1 fruit fly cellular context compared by ENCODE assay signal in genomic region chrX:8492849-8493248, dm6.
TF ChIP-seq lines count a peak whose summit lies in the region.

No protein-coding gene starts in this region.

TF ChIP-seq in whole organism, embryonic, 481 proteins besides CTCF, POLR2A, EP300 and RAD21 (continued from another document and continues in another):
- TF ChIP-seq CG6791 (GFP tag; IDR thresholded peaks at IDR 0.05; lab: Robert Waterston, UW; ENCODE audit: partially characterized antibody) (no peak), tap (tag; optimal IDR thresholded peaks at IDR 0.05; lab: Kevin White, UChicago) (peak; percentile 86), ewg (GFP tag; optimal IDR thresholded peaks at IDR 0.05; lab: Kevin White, UChicago) (peak; percentile 72), CG8944 (GFP tag; optimal IDR thresholded peaks at IDR 0.05; lab: Kevin White, UChicago) (peak; percentile 18), bowl (GFP tag; IDR thresholded peaks at IDR 0.05; lab: Robert Waterston, UW) (peak; percentile 78), mld (GFP tag; IDR thresholded peaks at IDR 0.05; lab: Robert Waterston, UW; ENCODE audit: partially characterized antibody) (no peak), da (GFP tag; optimal IDR thresholded peaks at IDR 0.05; lab: Kevin White, UChicago) (no peak), CG9817 (tag; optimal IDR thresholded peaks at IDR 0.05; lab: Kevin White, UChicago) (peak; percentile 72), tll (GFP tag; optimal IDR thresholded peaks at IDR 0.05; lab: Kevin White, UChicago) (no peak), MBD-R2 (GFP tag; IDR thresholded peaks at IDR 0.05; lab: Robert Waterston, UW) (peak; percentile 33; the same call in 1 of the 2 replicates), CG4820 (GFP tag; optimal IDR thresholded peaks at IDR 0.05; lab: Kevin White, UChicago) (peak; percentile 65), CG17328 (GFP tag; IDR thresholded peaks at IDR 0.05; lab: Robert Waterston, UW) (peak; percentile 90), caup (GFP tag; optimal IDR thresholded peaks at IDR 0.05; lab: Kevin White, UChicago; ENCODE audit: severe bottlenecking) (peak; percentile 66), ab (GFP tag; optimal IDR thresholded peaks at IDR 0.05; lab: Kevin White, UChicago) (no peak), sim (GFP tag; IDR thresholded peaks at IDR 0.05; lab: Robert Waterston, UW) (peak; percentile 78), CG14965 (GFP tag; optimal IDR thresholded peaks at IDR 0.05; lab: Kevin White, UChicago; ENCODE audit: borderline replicate concordance) (no peak), chn (GFP tag; optimal IDR thresholded peaks at IDR 0.05; lab: Kevin White, UChicago) (peak; percentile 0), gce (GFP tag; IDR thresholded peaks at IDR 0.05; lab: Robert Waterston, UW) (peak; percentile 79; the same call in 1 of the 3 replicates), lmd (GFP tag; IDR thresholded peaks at IDR 0.05; lab: Robert Waterston, UW) (peak; percentile 83), grau (tag; optimal IDR thresholded peaks at IDR 0.05; lab: Kevin White, UChicago) (peak; percentile 67), CG13123 (GFP tag; optimal IDR thresholded peaks at IDR 0.05; lab: Kevin White, UChicago) (peak; percentile 41), CG12391 (tag; optimal IDR thresholded peaks at IDR 0.05; lab: Kevin White, UChicago) (peak; percentile 78), CG4404 (GFP tag; IDR thresholded peaks at IDR 0.05; lab: Robert Waterston, UW) (no peak), Vsx1 (GFP tag; optimal IDR thresholded peaks at IDR 0.05; lab: Kevin White, UChicago) (peak; percentile 36), Dad (GFP tag; optimal IDR thresholded peaks at IDR 0.05; lab: Kevin White, UChicago) (peak; percentile 26), sd (tag; optimal IDR thresholded peaks at IDR 0.05; lab: Kevin White, UChicago) (no peak), CG3847 (GFP tag; IDR thresholded peaks at IDR 0.05; lab: Robert Waterston, UW) (peak; percentile 61), CG9727 (GFP tag; optimal IDR thresholded peaks at IDR 0.05; lab: Kevin White, UChicago) (peak; percentile 43), Doc2 (GFP tag; IDR thresholded peaks at IDR 0.05; lab: Robert Waterston, UW) (0 out of 2 replicates have a peak, but pooled peaks have one; percentile 22), corto (GFP tag; optimal IDR thresholded peaks at IDR 0.05; lab: Kevin White, UChicago) (no peak), CG4360 (GFP tag; IDR thresholded peaks at IDR 0.05; lab: Robert Waterston, UW) (peak; percentile 43; the same call in 1 of the 2 replicates), C15 (GFP tag; IDR thresholded peaks at IDR 0.05; lab: Robert Waterston, UW) (no peak), CG1647 (GFP tag; optimal IDR thresholded peaks at IDR 0.05; lab: Kevin White, UChicago) (peak; percentile 48), pita (GFP tag; optimal IDR thresholded peaks at IDR 0.05; lab: Kevin White, UChicago) (no peak), gro (GFP tag; optimal IDR thresholded peaks at IDR 0.05; lab: Kevin White, UChicago) (no peak), CG18011 (GFP tag; optimal IDR thresholded peaks at IDR 0.05; lab: Kevin White, UChicago) (peak; percentile 13), pnt (GFP tag; optimal IDR thresholded peaks at IDR 0.05; lab: Kevin White, UChicago) (no peak), YL-1 (GFP tag; optimal IDR thresholded peaks at IDR 0.05; lab: Kevin White, UChicago) (no peak), schlank (tag; optimal IDR thresholded peaks at IDR 0.05; lab: Kevin White, UChicago) (no peak), eyg (GFP tag; optimal IDR thresholded peaks at IDR 0.05; lab: Kevin White, UChicago) (no peak), CHES-1-like (GFP tag; optimal IDR thresholded peaks at IDR 0.05; lab: Kevin White, UChicago) (no peak), klu (GFP tag; IDR thresholded peaks at IDR 0.05; lab: Robert Waterston, UW) (0 out of 2 replicates have a peak, but pooled peaks have one; percentile 26), jigr1 (GFP tag; IDR thresholded peaks at IDR 0.05; lab: Robert Waterston, UW) (peak; percentile 68; the same call in 1 of the 3 replicates), CG11456 (GFP tag; IDR thresholded peaks at IDR 0.05; lab: Robert Waterston, UW) (peak; percentile 79), Blimp-1 (GFP tag; optimal IDR thresholded peaks at IDR 0.05; lab: Kevin White, UChicago) (peak; percentile 79), ATbp (GFP tag; optimal IDR thresholded peaks at IDR 0.05; lab: Kevin White, UChicago) (peak; percentile 83), Aef1 (GFP tag; IDR thresholded peaks at IDR 0.05; lab: Robert Waterston, UW) (peak; percentile 83), CG15073 (GFP tag; optimal IDR thresholded peaks at IDR 0.05; lab: Kevin White, UChicago) (no peak), en (GFP tag; optimal IDR thresholded peaks at IDR 0.05; lab: Kevin White, UChicago) (no peak), maf-S (GFP tag; optimal IDR thresholded peaks at IDR 0.05; lab: Kevin White, UChicago) (no peak), Trl (optimal IDR thresholded peaks at IDR 0.05; lab: Kevin White, UChicago) (no peak), Trl (GFP tag; optimal IDR thresholded peaks at IDR 0.05; lab: Kevin White, UChicago) (no peak), D (optimal IDR thresholded peaks at IDR 0.05; lab: Kevin White, UChicago) (no peak), D (GFP tag; optimal IDR thresholded peaks at IDR 0.05; lab: Kevin White, UChicago) (peak; percentile 71), gfzf (GFP tag; optimal IDR thresholded peaks at IDR 0.05; lab: Kevin White, UChicago) (no peak), CG3407 (GFP tag; optimal IDR thresholded peaks at IDR 0.05; lab: Kevin White, UChicago) (peak; percentile 62), CG2116 (GFP tag; optimal IDR thresholded peaks at IDR 0.05; lab: Kevin White, UChicago) (no peak), CG12942 (GFP tag; optimal IDR thresholded peaks at IDR 0.05; lab: Kevin White, UChicago) (peak; percentile 20), CG6254 (GFP tag; optimal IDR thresholded peaks at IDR 0.05; lab: Kevin White, UChicago) (peak; percentile 86), CG6689 (GFP tag; IDR thresholded peaks at IDR 0.05; lab: Robert Waterston, UW) (peak; percentile 89), stc (GFP tag; IDR thresholded peaks at IDR 0.05; lab: Robert Waterston, UW) (peak; percentile 88), HHEX (GFP tag; optimal IDR thresholded peaks at IDR 0.05; lab: Kevin White, UChicago) (peak; percentile 74), Side (GFP tag; optimal IDR thresholded peaks at IDR 0.05; lab: Kevin White, UChicago) (no peak), Hr51 (GFP tag; optimal IDR thresholded peaks at IDR 0.05; lab: Kevin White, UChicago) (peak in 1 of 2 experiments; percentile 89), lab (GFP tag; optimal IDR thresholded peaks at IDR 0.05; lab: Kevin White, UChicago) (peak; percentile 75), Oaz (GFP tag; IDR thresholded peaks at IDR 0.05; lab: Robert Waterston, UW) (peak; percentile 72), Bdp1 (GFP tag; optimal IDR thresholded peaks at IDR 0.05; lab: Kevin White, UChicago) (no peak), CG32532 (GFP tag; IDR thresholded peaks at IDR 0.05; lab: Robert Waterston, UW) (peak; percentile 64), CG31388 (GFP tag; optimal IDR thresholded peaks at IDR 0.05; lab: Kevin White, UChicago) (peak; percentile 5), Ets65A (GFP tag; lab: Kevin White, UChicago) (peak; percentile 85), HLH54F (GFP tag; optimal IDR thresholded peaks at IDR 0.05; lab: Kevin White, UChicago) (no peak), CG8281 (tag; optimal IDR thresholded peaks at IDR 0.05; lab: Kevin White, UChicago) (peak; percentile 56), ase (GFP tag; IDR thresholded peaks at IDR 0.05; lab: Robert Waterston, UW) (peak; percentile 89), luna (GFP tag; optimal IDR thresholded peaks at IDR 0.05; lab: Kevin White, UChicago) (no peak), Doc3 (GFP tag; IDR thresholded peaks at IDR 0.05; lab: Robert Waterston, UW; ENCODE audit: partially characterized antibody) (no peak), seq (GFP tag; IDR thresholded peaks at IDR 0.05; lab: Robert Waterston, UW) (peak; percentile 68), aop (GFP tag; IDR thresholded peaks at IDR 0.05; lab: Robert Waterston, UW) (peak; percentile 54; the same call in 1 of the 2 replicates), Hsf (GFP tag; optimal IDR thresholded peaks at IDR 0.05; lab: Kevin White, UChicago) (peak; percentile 32), chif (GFP tag; optimal IDR thresholded peaks at IDR 0.05; lab: Kevin White, UChicago) (peak; percentile 14 to 24), CG4328 (GFP tag; optimal IDR thresholded peaks at IDR 0.05; lab: Kevin White, UChicago) (peak; percentile 21), Sox102F (GFP tag; optimal IDR thresholded peaks at IDR 0.05; lab: Kevin White, UChicago) (peak; percentile 91), CG34422 (GFP tag; IDR thresholded peaks at IDR 0.05; lab: Robert Waterston, UW) (peak; percentile 88), CG33213 (GFP tag; optimal IDR thresholded peaks at IDR 0.05; lab: Kevin White, UChicago) (no peak), wor (GFP tag; IDR thresholded peaks at IDR 0.05; lab: Robert Waterston, UW) (peak; percentile 76), Xbp1 (GFP tag; optimal IDR thresholded peaks at IDR 0.05; lab: Kevin White, UChicago) (peak; percentile 82), Xrp1 (GFP tag; IDR thresholded peaks at IDR 0.05; lab: Robert Waterston, UW) (peak; percentile 83), CG2129 (GFP tag; IDR thresholded peaks at IDR 0.05; lab: Robert Waterston, UW; ENCODE audit: partially characterized antibody) (no peak), chinmo (GFP tag; IDR thresholded peaks at IDR 0.05; lab: Robert Waterston, UW; ENCODE audit: partially characterized antibody) (no peak), jing (GFP tag; optimal IDR thresholded peaks at IDR 0.05; lab: Kevin White, UChicago) (peak; percentile 55), toy (GFP tag; IDR thresholded peaks at IDR 0.05; lab: Robert Waterston, UW) (0 out of 2 replicates have a peak, but pooled peaks have one; percentile 26), CG32767 (GFP tag; IDR thresholded peaks at IDR 0.05; lab: Robert Waterston, UW) (peak; percentile 73; the same call in 1 of the 2 replicates), zf30C (GFP tag; optimal IDR thresholded peaks at IDR 0.05; lab: Kevin White, UChicago) (no peak), ci (GFP tag; IDR thresholded peaks at IDR 0.05; lab: Robert Waterston, UW) (peak; percentile 95), CG6272 (GFP tag; IDR thresholded peaks at IDR 0.05; lab: Robert Waterston, UW) (peak; percentile 66), CG9932 (GFP tag; IDR thresholded peaks at IDR 0.05; lab: Robert Waterston, UW) (0 out of 2 replicates have a peak, but pooled peaks have one; percentile 22), Antp (GFP tag; optimal IDR thresholded peaks at IDR 0.05; lab: Kevin White, UChicago) (no peak), CG18476 (GFP tag; optimal IDR thresholded peaks at IDR 0.05; lab: Kevin White, UChicago) (peak; percentile 5), Atf3 (GFP tag; optimal IDR thresholded peaks at IDR 0.05; lab: Kevin White, UChicago) (no peak), sna (GFP tag; IDR thresholded peaks at IDR 0.05; lab: Robert Waterston, UW; ENCODE audit: partially characterized antibody) (no peak), hkb (optimal IDR thresholded peaks at IDR 0.05; lab: Kevin White, UChicago) (no peak), hkb (GFP tag; IDR thresholded peaks at IDR 0.05; lab: Robert Waterston, UW) (peak; percentile 93), chm (GFP tag; IDR thresholded peaks at IDR 0.05; lab: Robert Waterston, UW) (peak; percentile 80; the same call in 1 of the 2 replicates), ftz-f1 (GFP tag; optimal IDR thresholded peaks at IDR 0.05; lab: Kevin White, UChicago) (no peak), CG13424 (tag; optimal IDR thresholded peaks at IDR 0.05; lab: Kevin White, UChicago) (peak; percentile 83), Dip2 (GFP tag; IDR thresholded peaks at IDR 0.05; lab: Robert Waterston, UW) (no peak), CG17359 (tag; optimal IDR thresholded peaks at IDR 0.05; lab: Kevin White, UChicago) (peak; percentile 90), abd-A (tag; optimal IDR thresholded peaks at IDR 0.05; lab: Kevin White, UChicago) (no peak), CG13296 (GFP tag; optimal IDR thresholded peaks at IDR 0.05; lab: Kevin White, UChicago) (peak; percentile 66), GATAe (GFP tag; conservative IDR thresholded peaks at IDR 0.05; lab: Robert Waterston, UW) (0 out of 2 replicates have a peak, but pooled peaks have one; percentile 19), CG31365 (tag; optimal IDR thresholded peaks at IDR 0.05; lab: Kevin White, UChicago) (no peak), CG2889 (GFP tag; IDR thresholded peaks at IDR 0.05; lab: Robert Waterston, UW) (peak; percentile 46; the same call in 2 of the 3 replicates), Spps (tag; optimal IDR thresholded peaks at IDR 0.05; lab: Kevin White, UChicago) (peak; percentile 33), CG9609 (GFP tag; optimal IDR thresholded peaks at IDR 0.05; lab: Kevin White, UChicago) (no peak), Myb (GFP tag; optimal IDR thresholded peaks at IDR 0.05; lab: Kevin White, UChicago) (no peak), CG6765 (GFP tag; optimal IDR thresholded peaks at IDR 0.05; lab: Kevin White, UChicago) (no peak), Stat92E (GFP tag; optimal IDR thresholded peaks at IDR 0.05; lab: Kevin White, UChicago) (no peak), dimm (GFP tag; IDR thresholded peaks at IDR 0.05; lab: Robert Waterston, UW) (peak; percentile 67), CG11093 (GFP tag; IDR thresholded peaks at IDR 0.05; lab: Robert Waterston, UW) (peak; percentile 79; the same call in 2 of the 3 replicates), lov (optimal IDR thresholded peaks at IDR 0.05; lab: Kevin White, UChicago) (no peak), lov (GFP tag; IDR thresholded peaks at IDR 0.05; lab: Robert Waterston, UW) (peak; percentile 91), CG13775 (GFP tag; optimal IDR thresholded peaks at IDR 0.05; lab: Kevin White, UChicago) (peak; percentile 49), D19A (tag; optimal IDR thresholded peaks at IDR 0.05; lab: Kevin White, UChicago) (peak; percentile 74), br (optimal IDR thresholded peaks at IDR 0.05; lab: Kevin White, UChicago) (no peak), CG14667 (GFP tag; IDR thresholded peaks at IDR 0.05; lab: Robert Waterston, UW) (peak; percentile 59), Chrac-16 (GFP tag; optimal IDR thresholded peaks at IDR 0.05; lab: Kevin White, UChicago) (peak; percentile 39), lbe (GFP tag; optimal IDR thresholded peaks at IDR 0.05; lab: Kevin White, UChicago) (peak; percentile 15), prd (optimal IDR thresholded peaks at IDR 0.05; lab: Kevin White, UChicago) (no peak), prd (GFP tag; IDR thresholded peaks at IDR 0.05; lab: Robert Waterston, UW) (peak; percentile 83), sima (GFP tag; optimal IDR thresholded peaks at IDR 0.05; lab: Kevin White, UChicago) (no peak), Hr78 (GFP tag; optimal IDR thresholded peaks at IDR 0.05; lab: Kevin White, UChicago) (peak in 1 of 2 experiments; percentile 55), Dref (GFP tag; IDR thresholded peaks at IDR 0.05; lab: Robert Waterston, UW) (no peak), Hand (GFP tag; optimal IDR thresholded peaks at IDR 0.05; lab: Kevin White, UChicago) (peak; percentile 15)
